Fruit fly (Drosophila melanogaster) whole organism, embryonic: Measurements from ENCODE around the gene Argl.

ENCODE experiments used
- ATbp ChIP-seq: fragments of 200-800 bp; sonication (Bioruptor generic); optimal IDR thresholded peaks from 2 replicates; lab custom pipeline; 2017; ENCODE audit warnings: missing biosample characterization, mild to moderate bottlenecking, missing genetic modification characterization, missing genetic modification reagents
- Atf6 ChIP-seq: fragments of 200-800 bp; sonication (Bioruptor generic); IDR thresholded peaks from 2 replicates; pipeline ENCODE4 v1.3.6; 2022; ENCODE audit warnings: missing biosample characterization, missing genetic modification characterization
- CG10979 ChIP-seq: fragments of 200-800 bp; sonication (Bioruptor generic); optimal IDR thresholded peaks from 2 replicates; lab custom pipeline; 2018; ENCODE audit warnings: missing biosample characterization, mild to moderate bottlenecking, missing genetic modification characterization, moderate library complexity
- CG11398 ChIP-seq: fragments of 200-800 bp; sonication (Bioruptor generic); optimal IDR thresholded peaks from 2 replicates; lab custom pipeline; 2016; ENCODE audit warnings: missing biosample characterization, missing genetic modification characterization
- CG11504 ChIP-seq: fragments of 200-800 bp; sonication (Bioruptor generic); optimal IDR thresholded peaks from 3 replicates; lab custom pipeline; 2019; ENCODE audit warnings: missing biosample characterization, mild to moderate bottlenecking, missing genetic modification characterization, moderate library complexity
- CG12391 ChIP-seq: fragments of 200-800 bp; sonication (Bioruptor generic); optimal IDR thresholded peaks from 3 replicates; lab custom pipeline; 2018; ENCODE audit warnings: missing biosample characterization, mild to moderate bottlenecking, missing genetic modification characterization, moderate library complexity
- CG15479 ChIP-seq: fragments of 200-800 bp; sonication (Bioruptor generic); optimal IDR thresholded peaks from 3 replicates; lab custom pipeline; 2019; ENCODE audit warnings: missing biosample characterization, mild to moderate bottlenecking, missing genetic modification characterization, moderate library complexity
- CG31388 ChIP-seq: fragments of 200-800 bp; sonication (Bioruptor generic); optimal IDR thresholded peaks from 2 replicates; lab custom pipeline; 2016; ENCODE audit warnings: missing biosample characterization, missing genetic modification characterization
- CG32772 ChIP-seq: fragments of 200-800 bp; sonication (Bioruptor generic); IDR thresholded peaks from 2 replicates; pipeline ENCODE4 v1.3.6; 2022; ENCODE audit warnings: missing biosample characterization, missing genetic modification characterization
- CG3281 ChIP-seq: fragments of 200-800 bp; sonication (Bioruptor generic); optimal IDR thresholded peaks from 3 replicates; lab custom pipeline; 2017; ENCODE audit warnings: missing biosample characterization, mild to moderate bottlenecking, missing genetic modification characterization
- CG4617 ChIP-seq: fragments of 200-800 bp; sonication (Bioruptor generic); optimal IDR thresholded peaks from 3 replicates; lab custom pipeline; 2016; ENCODE audit warnings: missing biosample characterization, missing genetic modification characterization, borderline replicate concordance
- CG7745 ChIP-seq: fragments of 200-800 bp; sonication (Bioruptor generic); optimal IDR thresholded peaks from 2 replicates; lab custom pipeline; 2018; ENCODE audit warnings: missing biosample characterization, mild to moderate bottlenecking, missing genetic modification characterization, moderate library complexity
- CG8478 ChIP-seq: fragments of >200 bp; optimal IDR thresholded peaks from 2 replicates; lab custom pipeline; 2018
- CG9437 ChIP-seq: fragments of 200-800 bp; sonication (Bioruptor generic); optimal IDR thresholded peaks from 2 replicates; lab custom pipeline; 2018; ENCODE audit warnings: missing biosample characterization, mild to moderate bottlenecking, missing genetic modification characterization
- D19A ChIP-seq: fragments of 200-800 bp; optimal IDR thresholded peaks from 3 replicates; lab custom pipeline; 2019; ENCODE audit warnings: missing biosample characterization, mild to moderate bottlenecking, missing genetic modification characterization, moderate library complexity
- D19B ChIP-seq: fragments of 200-800 bp; sonication (Bioruptor generic); optimal IDR thresholded peaks from 2 replicates; lab custom pipeline; 2017; ENCODE audit warnings: missing biosample characterization, mild to moderate bottlenecking, missing genetic modification characterization
- Dad ChIP-seq: fragments of 200-800 bp; sonication (Bioruptor generic); optimal IDR thresholded peaks from 3 replicates; lab custom pipeline; 2016; ENCODE audit warnings: missing biosample characterization, missing genetic modification characterization
- Ets97D ChIP-seq: fragments of 200-800 bp; sonication (Bioruptor generic); optimal IDR thresholded peaks from 3 replicates; lab custom pipeline; 2016; ENCODE audit warnings: missing biosample characterization, missing genetic modification characterization
- Fer1 ChIP-seq: fragments of 200-800 bp; sonication (Bioruptor generic); optimal IDR thresholded peaks from 2 replicates; lab custom pipeline; 2017; ENCODE audit warnings: missing biosample characterization, mild to moderate bottlenecking, missing genetic modification characterization
- H2.0 ChIP-seq: fragments of 200-800 bp; sonication (Bioruptor generic); IDR thresholded peaks from 2 replicates; pipeline ENCODE4 v1.3.6; 2022; ENCODE audit warnings: missing biosample characterization, missing genetic modification characterization
- Poxn ChIP-seq: fragments of 200-800 bp; sonication (Bioruptor generic); IDR thresholded peaks from 2 replicates; pipeline ENCODE4 v1.3.6; 2022; ENCODE audit warnings: missing biosample characterization, missing genetic modification characterization
- Sin3A ChIP-seq: fragments of >200 bp; optimal IDR thresholded peaks from 2 replicates; lab custom pipeline; 2018
- Vsx1 ChIP-seq: fragments of 200-800 bp; sonication (Bioruptor generic); optimal IDR thresholded peaks from 2 replicates; lab custom pipeline; 2017; ENCODE audit warnings: missing biosample characterization, mild to moderate bottlenecking, missing genetic modification characterization, missing genetic modification reagents
- bsh ChIP-seq, 2 experiments: fragments of 200-800 bp; sonication (Bioruptor generic); optimal IDR thresholded peaks; 2 replicates each; lab custom pipeline; 2017 to 2018; ENCODE audit warnings: mild to moderate bottlenecking in 2 of 2, missing biosample characterization in 2 of 2, missing genetic modification characterization in 2 of 2, moderate library complexity in 1 of 2
- chn ChIP-seq: fragments of 200-800 bp; sonication (Bioruptor generic); optimal IDR thresholded peaks from 2 replicates; lab custom pipeline; 2016; ENCODE audit warnings: missing biosample characterization, missing genetic modification characterization
- danr ChIP-seq: fragments of 200-800 bp; sonication (Bioruptor generic); IDR thresholded peaks from 2 replicates; pipeline ENCODE4 v1.3.6; 2022; ENCODE audit warnings: missing biosample characterization, missing genetic modification characterization
- exex ChIP-seq: fragments of 200-800 bp; sonication (Bioruptor generic); optimal IDR thresholded peaks from 4 replicates; lab custom pipeline; 2018; ENCODE audit warnings: missing biosample characterization, mild to moderate bottlenecking, missing genetic modification characterization, moderate library complexity
- fd64A ChIP-seq: fragments of 200-800 bp; sonication (Bioruptor generic); optimal IDR thresholded peaks from 3 replicates; lab custom pipeline; 2018; ENCODE audit warnings: missing biosample characterization, mild to moderate bottlenecking, missing genetic modification characterization
- gcm ChIP-seq: fragments of 200-800 bp; sonication (Bioruptor generic); optimal IDR thresholded peaks from 2 replicates; lab custom pipeline; 2019; ENCODE audit warnings: missing biosample characterization, mild to moderate bottlenecking, missing genetic modification characterization, moderate library complexity
- gcm2 ChIP-seq: fragments of 200-800 bp; sonication (Bioruptor generic); optimal IDR thresholded peaks from 2 replicates; lab custom pipeline; 2016; ENCODE audit warnings: missing biosample characterization, missing genetic modification characterization
- gem ChIP-seq: fragments of 200-800 bp; sonication (Bioruptor generic); optimal IDR thresholded peaks from 2 replicates; lab custom pipeline; 2019; ENCODE audit warnings: missing biosample characterization, mild to moderate bottlenecking, missing genetic modification characterization, moderate library complexity
- grau ChIP-seq: fragments of 200-800 bp; optimal IDR thresholded peaks from 3 replicates; lab custom pipeline; 2019; ENCODE audit warnings: missing biosample characterization, mild to moderate bottlenecking, missing genetic modification characterization, moderate library complexity
- kni ChIP-seq: fragments of 200-800 bp; sonication (Bioruptor generic); optimal IDR thresholded peaks from 3 replicates; lab custom pipeline; 2017; ENCODE audit warnings: mild to moderate bottlenecking, missing biosample characterization, missing genetic modification reagents, missing genetic modification characterization
- mld ChIP-seq: fragments of 200-800 bp; sonication (Bioruptor generic); IDR thresholded peaks from 3 replicates; pipeline ENCODE4 v1.3.6; 2022; ENCODE audit warnings: missing biosample characterization, missing genetic modification characterization; ENCODE audit not compliant: partially characterized antibody
- odd ChIP-seq: fragments of 200-800 bp; sonication (Bioruptor generic); optimal IDR thresholded peaks from 2 replicates; lab custom pipeline; 2017; ENCODE audit warnings: missing biosample characterization, mild to moderate bottlenecking, missing genetic modification characterization
- phol ChIP-seq: fragments of 200-800 bp; sonication (Bioruptor generic); optimal IDR thresholded peaks from 3 replicates; lab custom pipeline; 2018; ENCODE audit warnings: missing biosample characterization, mild to moderate bottlenecking, missing genetic modification characterization, moderate library complexity
- row ChIP-seq: fragments of 200-800 bp; sonication (Bioruptor generic); IDR thresholded peaks from 3 replicates; pipeline ENCODE4 v1.3.6; 2022; ENCODE audit warnings: missing biosample characterization, missing genetic modification characterization
- sens ChIP-seq: fragments of 200-800 bp; sonication (Bioruptor generic); peaks from one replicate; lab custom pipeline; 2016; ENCODE audit warnings: missing biosample characterization, missing genetic modification characterization
- vfl ChIP-seq: fragments of 200-800 bp; sonication (Bioruptor generic); optimal IDR thresholded peaks from 2 replicates; lab custom pipeline; 2016; ENCODE audit warnings: missing biosample characterization, missing genetic modification characterization

Gene Argl

DNA sequence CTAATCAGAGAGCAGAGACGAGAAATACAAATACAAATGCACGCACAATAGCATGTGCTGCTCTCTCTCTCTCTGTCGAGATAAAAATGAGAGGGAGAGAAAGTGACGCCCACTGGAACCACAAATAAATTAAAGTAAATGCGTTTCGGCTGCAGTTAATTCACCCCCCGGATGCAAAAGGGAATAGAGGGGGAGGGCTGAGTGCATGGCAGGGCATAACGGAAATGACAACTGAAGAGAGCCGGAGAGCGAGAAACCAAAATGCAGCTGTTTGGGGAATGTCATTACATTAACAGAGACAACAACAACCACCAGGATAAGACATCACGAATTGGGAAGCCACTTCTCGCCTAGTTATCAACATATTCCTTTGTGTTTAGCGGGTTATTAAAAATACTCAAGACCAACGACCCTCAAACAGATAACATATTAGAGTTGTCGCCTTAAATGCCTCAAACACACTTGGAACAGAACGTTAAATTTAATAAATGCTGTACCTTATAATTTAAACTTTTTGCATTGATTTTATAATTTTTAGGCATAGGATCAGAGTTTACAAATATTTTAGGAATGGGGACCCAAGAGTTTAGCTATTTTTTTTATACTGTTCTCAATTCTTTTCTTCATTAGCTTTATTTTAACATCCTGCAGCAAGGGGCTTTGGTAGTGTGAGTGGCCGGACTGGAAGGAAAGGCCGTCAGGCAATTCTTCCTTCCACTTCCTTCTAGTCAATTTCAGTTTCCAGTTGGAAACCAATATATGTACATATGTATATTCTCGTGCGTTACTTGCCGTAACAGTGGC, 8.2 kb upstream of the Argl start (continued):
- TF ChIP-seq row = 0 out of 3 replicates have a peak, but pooled peaks have one; percentile 6
- no peak for TF ChIP-seq CG3281 (GFP tag; lab: Kevin White, UChicago)
- peak; percentile 16 for TF ChIP-seq CG10979 (tag; lab: Kevin White, UChicago)
- peak; percentile 13 for TF ChIP-seq phol (tag; lab: Kevin White, UChicago)
- TF ChIP-seq bsh (GFP tag; optimal IDR thresholded peaks at IDR 0.05; lab: Kevin White, UChicago) = peak in 1 of 2 experiments; percentile 53
- no peak for TF ChIP-seq ATbp (GFP tag; lab: Kevin White, UChicago)
- TF ChIP-seq CG11398 (GFP tag; lab: Kevin White, UChicago) = peak; percentile 14
- TF ChIP-seq fd64A (GFP tag; lab: Kevin White, UChicago) = peak; percentile 34
- peak; percentile 43 for TF ChIP-seq gem
- TF ChIP-seq kni = peak; percentile 57
- TF ChIP-seq Vsx1 (GFP tag; lab: Kevin White, UChicago) = peak; percentile 39
- TF ChIP-seq vfl (GFP tag; lab: Kevin White, UChicago) = no peak
- peak; percentile 12 for TF ChIP-seq CG12391 (tag; lab: Kevin White, UChicago)

DNA sequence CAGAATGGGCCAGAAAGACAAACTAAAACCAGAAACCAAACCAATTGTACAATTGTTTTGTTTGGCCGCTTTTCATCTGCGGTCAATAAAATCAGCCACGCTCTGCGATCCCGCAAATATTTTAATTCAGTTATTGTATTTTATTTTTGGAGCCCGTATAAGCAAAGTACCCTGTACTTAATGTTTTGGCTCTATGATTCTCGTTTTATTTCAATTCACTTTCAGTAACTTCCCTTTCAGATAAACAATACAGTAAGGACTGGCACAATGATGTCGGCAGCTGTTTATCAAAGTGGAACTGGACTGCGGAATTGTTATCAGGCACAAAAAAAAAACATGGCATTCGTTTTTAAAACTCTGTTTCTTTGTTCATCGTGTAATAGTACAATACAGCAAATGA, 6.7 kb upstream of the Argl start:
- TF ChIP-seq chn (GFP tag; lab: Kevin White, UChicago) = no peak
- no peak for TF ChIP-seq Fer1 (GFP tag; lab: Kevin White, UChicago)
- TF ChIP-seq odd (GFP tag; lab: Kevin White, UChicago) = no peak
- TF ChIP-seq CG11504 (tag; lab: Kevin White, UChicago) = no peak
- no peak for TF ChIP-seq CG4617 (GFP tag; lab: Kevin White, UChicago)
- no peak for TF ChIP-seq D19A
- TF ChIP-seq row = 0 out of 3 replicates have a peak, but pooled peaks have one; percentile 10
- TF ChIP-seq ATbp (GFP tag; lab: Kevin White, UChicago) = no peak
- no peak for TF ChIP-seq exex (tag; lab: Kevin White, UChicago)
- no peak for TF ChIP-seq Sin3A (lab: Kevin White, UChicago)
- TF ChIP-seq CG15479 (GFP tag; lab: Kevin White, UChicago) = peak; percentile 21
- TF ChIP-seq gcm2 (GFP tag; lab: Kevin White, UChicago) = no peak
- no peak for TF ChIP-seq Dad (GFP tag; lab: Kevin White, UChicago)
- TF ChIP-seq CG31388 (GFP tag; lab: Kevin White, UChicago) = no peak
- TF ChIP-seq sens (GFP tag; lab: Kevin White, UChicago) = peak; percentile 57
- TF ChIP-seq H2.0 (GFP tag; lab: Robert Waterston, UW) = no peak
- no peak for TF ChIP-seq danr (GFP tag; lab: Robert Waterston, UW)
- TF ChIP-seq Poxn (GFP tag; lab: Robert Waterston, UW) = no peak
- no peak for TF ChIP-seq gcm (GFP tag; lab: Kevin White, UChicago)
- TF ChIP-seq CG32772 (GFP tag; lab: Robert Waterston, UW) = no peak
- no peak for TF ChIP-seq mld (GFP tag; lab: Robert Waterston, UW)
- no peak for TF ChIP-seq CG10979 (tag; lab: Kevin White, UChicago)
- no peak for TF ChIP-seq CG7745 (tag; lab: Kevin White, UChicago)
- no peak for TF ChIP-seq Atf6 (GFP tag; lab: Robert Waterston, UW)
- TF ChIP-seq Ets97D (GFP tag; lab: Kevin White, UChicago) = no peak
- no peak for TF ChIP-seq CG8478 (lab: Kevin White, UChicago)
- TF ChIP-seq grau (tag; lab: Kevin White, UChicago) = peak; percentile 51
- TF ChIP-seq D19B = peak; percentile 2
- no peak for TF ChIP-seq CG9437
